Worm (Caenorhabditis elegans): Measurements from ENCODE around the gene C02F12.5.
A peak's percentile ranks its signal among the peaks of the same experiment; 100 is the strongest.

C02F12.5 gene

DNA sequence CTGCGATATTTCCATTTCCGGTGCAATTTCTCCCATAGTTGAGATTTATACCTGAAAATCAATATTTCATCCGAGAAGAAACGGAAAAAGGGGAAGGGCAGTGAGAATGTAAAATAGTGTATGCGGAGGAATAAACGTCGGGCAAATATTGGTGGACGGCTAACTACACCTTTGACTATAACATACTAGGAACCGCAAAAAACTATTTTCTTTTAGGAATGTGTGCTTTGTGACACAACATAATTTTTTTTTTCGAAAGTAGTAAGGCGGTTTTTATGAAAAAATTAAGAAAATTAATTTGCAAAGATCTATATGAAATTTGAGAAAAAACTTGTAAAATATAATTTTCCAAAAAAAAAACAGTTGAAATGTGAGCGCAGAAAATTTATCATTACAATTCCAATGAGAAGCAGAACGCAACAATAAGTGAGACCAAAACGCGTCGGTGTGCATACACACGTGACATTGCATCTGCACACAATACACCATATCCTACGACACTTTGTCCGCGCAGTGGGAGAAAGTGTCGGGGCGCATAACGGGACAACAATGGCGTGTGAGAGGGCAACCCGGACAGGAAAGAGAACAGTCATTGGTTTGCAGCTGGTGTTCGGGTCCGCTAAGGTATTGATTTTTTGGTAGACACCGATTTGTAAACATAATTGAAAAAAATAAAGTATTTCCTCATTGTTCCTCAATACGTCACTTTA is 21.6 kb downstream of the C02F12.5 start, which contains the start of the genes sax-1 and R11G1.2:
TSS of gene sax-1 (minus strand) at position 51 of the 710 bp plus-strand sequence.
TSS of gene R11G1.2 (plus strand) at position 515 of the 710 bp plus-strand sequence.
- TF ChIP-seq mls-2 (tag; optimal IDR thresholded peaks at IDR 0.05) = peak; percentile 3
- peak; percentile 40 for TF ChIP-seq mep-1 (tag; optimal IDR thresholded peaks at IDR 0.05)
- TF ChIP-seq nhr-2 (tag; optimal IDR thresholded peaks at IDR 0.05) = peak; percentile 86
- no peak for TF ChIP-seq flh-1 (GFP tag; optimal IDR thresholded peaks at IDR 0.05)
- TF ChIP-seq lsy-2 (tag; optimal IDR thresholded peaks at IDR 0.05) = peak; percentile 6
- TF ChIP-seq pha-4 (tag; optimal IDR thresholded peaks at IDR 0.05) = peak; percentile 59
- TF ChIP-seq lin-13 (tag; optimal IDR thresholded peaks at IDR 0.05) = peak; percentile 73
- TF ChIP-seq snpc-4 (tag; optimal IDR thresholded peaks at IDR 0.05) = no peak
- no peak for TF ChIP-seq mab-5 (tag; optimal IDR thresholded peaks at IDR 0.05)
- peak; percentile 5 for TF ChIP-seq cnd-1 (tag; optimal IDR thresholded peaks at IDR 0.05)
- TF ChIP-seq lin-32 (GFP tag; optimal IDR thresholded peaks at IDR 0.05) = peak; percentile 25
- TF ChIP-seq elt-1 (tag; optimal IDR thresholded peaks at IDR 0.05; ENCODE audit: borderline replicate concordance, insufficient read depth) = no peak

DNA sequence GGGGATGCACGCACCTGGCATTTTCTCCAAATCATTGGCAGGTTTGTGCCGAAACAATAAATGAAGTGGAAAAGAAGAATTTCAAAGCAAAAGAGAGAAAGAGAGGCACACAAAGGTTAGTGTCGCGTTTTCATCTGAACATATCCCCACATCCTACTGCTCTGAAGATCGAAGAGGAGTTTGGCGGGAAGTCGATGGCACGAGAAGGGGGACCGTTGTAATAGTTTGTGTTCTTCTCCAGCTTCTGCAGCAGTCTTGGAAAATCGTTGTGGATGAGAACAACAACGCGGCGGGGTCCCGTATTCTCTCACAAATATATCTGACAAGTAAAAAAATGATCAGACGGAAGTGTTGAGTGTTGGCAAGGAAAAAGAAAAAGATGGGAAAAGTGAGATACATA is 26.0 kb downstream of the C02F12.5 start:
- no peak for TF ChIP-seq nhr-237 (tag; optimal IDR thresholded peaks at IDR 0.05)
- TF ChIP-seq hlh-1 (tag; optimal IDR thresholded peaks at IDR 0.05) = peak; percentile 59
- peak; percentile 27 for TF ChIP-seq unc-120 (tag; optimal IDR thresholded peaks at IDR 0.05; ENCODE audit: poor library complexity, severe bottlenecking)
- TF ChIP-seq ceh-83 (GFP tag; optimal IDR thresholded peaks at IDR 0.05) = no peak

DNA sequence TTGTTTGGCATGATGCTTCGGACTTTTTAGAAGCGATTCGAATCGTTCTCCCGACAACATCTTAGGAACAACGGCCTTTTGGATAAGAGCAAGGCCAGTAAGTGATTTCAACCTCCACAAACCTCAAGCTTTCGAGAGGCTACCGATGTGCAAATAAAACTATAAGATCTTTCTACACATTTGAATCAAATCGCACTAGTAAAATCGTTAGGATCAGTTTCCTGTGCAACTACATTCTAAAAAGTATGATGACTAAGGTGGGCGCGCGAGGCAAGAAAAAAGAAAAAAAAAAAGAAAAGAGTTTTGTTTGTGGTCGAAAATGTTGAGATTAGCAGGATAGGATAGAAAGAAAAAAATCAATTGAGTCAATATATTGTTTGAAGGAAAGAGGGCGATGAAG is 27.1 kb downstream of the C02F12.5 start, which contains the start of gene tmem-24:
TSS of gene tmem-24 (minus strand) at position 101 of the 400 bp plus-strand sequence.
- TF ChIP-seq nhr-12 (tag; optimal IDR thresholded peaks at IDR 0.05) = no peak
- TF ChIP-seq sptf-1 (tag; optimal IDR thresholded peaks at IDR 0.05) = no peak
- no peak for TF ChIP-seq nhr-237 (tag; optimal IDR thresholded peaks at IDR 0.05)
- TF ChIP-seq lin-13 (tag; optimal IDR thresholded peaks at IDR 0.05) = no peak
- no peak for TF ChIP-seq lsy-2 (tag; optimal IDR thresholded peaks at IDR 0.05)
- TF ChIP-seq tbx-8 (GFP tag; optimal IDR thresholded peaks at IDR 0.05) = no peak
- TF ChIP-seq M03D4.4 (tag; optimal IDR thresholded peaks at IDR 0.05) = no peak
- no peak for TF ChIP-seq flh-1 (GFP tag; optimal IDR thresholded peaks at IDR 0.05)
- TF ChIP-seq ham-2 (GFP tag; optimal IDR thresholded peaks at IDR 0.05) = no peak
- no peak for TF ChIP-seq ztf-11 (tag; optimal IDR thresholded peaks at IDR 0.05)
- TF ChIP-seq zip-8 (tag; optimal IDR thresholded peaks at IDR 0.05) = no peak
- TF ChIP-seq snpc-4 (tag; optimal IDR thresholded peaks at IDR 0.05) = no peak
- TF ChIP-seq elt-3 (tag; optimal IDR thresholded peaks at IDR 0.05) = no peak
- no peak for TF ChIP-seq mab-5 (tag; optimal IDR thresholded peaks at IDR 0.05)
- no peak for TF ChIP-seq mep-1 (tag; optimal IDR thresholded peaks at IDR 0.05)
- no peak for TF ChIP-seq elt-1 (tag; optimal IDR thresholded peaks at IDR 0.05; ENCODE audit: borderline replicate concordance, insufficient read depth)
- no peak for TF ChIP-seq unc-62 (GFP tag; optimal IDR thresholded peaks at IDR 0.05)
- TF ChIP-seq nhr-2 (tag; optimal IDR thresholded peaks at IDR 0.05) = no peak
- no peak for TF ChIP-seq sem-2 (GFP tag; optimal IDR thresholded peaks at IDR 0.05)

ce11 chrX:3634782-3635181 is 37.1 kb downstream of the C02F12.5 start:
- TF ChIP-seq unc-120 (tag; optimal IDR thresholded peaks at IDR 0.05; ENCODE audit: poor library complexity, severe bottlenecking) (no peak), ces-1 (GFP tag; optimal IDR thresholded peaks at IDR 0.05) (peak; percentile 18)

ce11 chrX:3633654-3634053 is 38.2 kb downstream of the C02F12.5 start, which contains the start of gene gst-11:
TSS of gene gst-11 (minus strand) at chrX:3633754.
- TF ChIP-seq elt-1 (tag; optimal IDR thresholded peaks at IDR 0.05; ENCODE audit: borderline replicate concordance, insufficient read depth) (no peak), lin-32 (GFP tag; optimal IDR thresholded peaks at IDR 0.05) (no peak), nhr-76 (tag; optimal IDR thresholded peaks at IDR 0.05) (no peak), mep-1 (tag; optimal IDR thresholded peaks at IDR 0.05) (no peak), cnd-1 (tag; optimal IDR thresholded peaks at IDR 0.05) (no peak), ham-2 (GFP tag; optimal IDR thresholded peaks at IDR 0.05) (no peak), hlh-1 (tag; optimal IDR thresholded peaks at IDR 0.05) (no peak), nhr-237 (tag; optimal IDR thresholded peaks at IDR 0.05) (no peak), bed-3 (GFP tag; optimal IDR thresholded peaks at IDR 0.05) (no peak), drap-1 (GFP tag; optimal IDR thresholded peaks at IDR 0.05) (no peak), lsy-2 (tag; optimal IDR thresholded peaks at IDR 0.05) (no peak)
